Worm (Caenorhabditis elegans) whole organism, early embryonic: ENCODE measurements around the gene Y38E10A.9.

Experiments
- B0310.2 ChIP-seq: sonication (generic microtip); optimal IDR thresholded peaks from 2 replicates; lab custom pipeline; 2016; ENCODE audit warnings: mild to moderate bottlenecking, missing genetic modification characterization, missing compliant biosample characterization
- F13C5.2 ChIP-seq: sonication (generic microtip); optimal IDR thresholded peaks from 2 replicates; lab custom pipeline; 2017; ENCODE audit warnings: mild to moderate bottlenecking, missing genetic modification characterization, inconsistent platforms, missing compliant biosample characterization
- aly-1 ChIP-seq: sonication (generic microtip); optimal IDR thresholded peaks from 2 replicates; lab custom pipeline; 2016; ENCODE audit warnings: missing genetic modification characterization, missing compliant biosample characterization
- ama-1 ChIP-seq: fragments of 150-350 bp; optimal IDR thresholded peaks from 2 replicates; lab custom pipeline; 2014
- ceh-13 ChIP-seq: fragments of 200-800 bp; sonication (Bioruptor generic); optimal IDR thresholded peaks from 2 replicates; lab custom pipeline; 2018; ENCODE audit warnings: mild to moderate bottlenecking, missing genetic modification characterization, missing compliant biosample characterization
- ceh-36 ChIP-seq: sonication (generic microtip); optimal IDR thresholded peaks from 2 replicates; lab custom pipeline; 2016; ENCODE audit warnings: missing genetic modification characterization, inconsistent platforms, missing compliant biosample characterization
- ets-7 ChIP-seq: sonication (generic microtip); optimal IDR thresholded peaks from 2 replicates; lab custom pipeline; 2016; ENCODE audit warnings: missing genotype, missing genetic modification characterization, missing compliant biosample characterization
- flt-1 ChIP-seq: fragments of 200-800 bp; sonication (Bioruptor generic); IDR thresholded peaks from 2 replicates; pipeline ENCODE4 v1.3.6; 2022; ENCODE audit warnings: missing genetic modification characterization, missing compliant biosample characterization
- hmbx-1 ChIP-seq: sonication (generic microtip); optimal IDR thresholded peaks from 2 replicates; lab custom pipeline; 2016; ENCODE audit warnings: mild to moderate bottlenecking, missing genetic modification characterization, missing compliant biosample characterization
- hmg-4 ChIP-seq: fragments of 200-800 bp; sonication (Bioruptor generic); optimal IDR thresholded peaks from 2 replicates; lab custom pipeline; 2018; ENCODE audit warnings: mild to moderate bottlenecking, missing genetic modification characterization, missing compliant biosample characterization
- hnd-1 ChIP-seq: sonication (generic microtip); optimal IDR thresholded peaks from 2 replicates; lab custom pipeline; 2016; ENCODE audit warnings: missing genetic modification characterization, missing compliant biosample characterization
- pes-1 ChIP-seq: fragments of 200-800 bp; sonication (Bioruptor generic); IDR thresholded peaks from 2 replicates; pipeline ENCODE4 v1.3.6; 2022; ENCODE audit warnings: missing genetic modification reagents, missing genetic modification characterization, missing compliant biosample characterization
- scrt-1 ChIP-seq: fragments of 200-800 bp; sonication (Bioruptor generic); IDR thresholded peaks from 2 replicates; pipeline ENCODE4 v1.3.6; 2022; ENCODE audit warnings: missing genetic modification characterization, missing compliant biosample characterization
- sea-1 ChIP-seq: fragments of 200-800 bp; sonication (Bioruptor generic); conservative IDR thresholded peaks from 2 replicates; pipeline ENCODE4 v1.3.6; 2022; ENCODE audit warnings: missing genetic modification characterization, missing compliant biosample characterization
- tbx-11 ChIP-seq: fragments of 200-800 bp; sonication (Bioruptor generic); IDR thresholded peaks from 2 replicates; pipeline ENCODE4 v1.3.6; 2022; ENCODE audit warnings: missing genetic modification characterization, missing compliant biosample characterization
- tbx-37 ChIP-seq: fragments of 200-800 bp; sonication (Bioruptor generic); conservative IDR thresholded peaks from 2 replicates; pipeline ENCODE4 v1.3.6; 2022; ENCODE audit warnings: missing genetic modification reagents, missing genetic modification characterization, missing compliant biosample characterization
- tra-4 ChIP-seq: sonication (generic microtip); optimal IDR thresholded peaks from 2 replicates; lab custom pipeline; 2017; ENCODE audit warnings: missing genetic modification characterization, missing compliant biosample characterization

The Y38E10A.9 gene

DNA sequence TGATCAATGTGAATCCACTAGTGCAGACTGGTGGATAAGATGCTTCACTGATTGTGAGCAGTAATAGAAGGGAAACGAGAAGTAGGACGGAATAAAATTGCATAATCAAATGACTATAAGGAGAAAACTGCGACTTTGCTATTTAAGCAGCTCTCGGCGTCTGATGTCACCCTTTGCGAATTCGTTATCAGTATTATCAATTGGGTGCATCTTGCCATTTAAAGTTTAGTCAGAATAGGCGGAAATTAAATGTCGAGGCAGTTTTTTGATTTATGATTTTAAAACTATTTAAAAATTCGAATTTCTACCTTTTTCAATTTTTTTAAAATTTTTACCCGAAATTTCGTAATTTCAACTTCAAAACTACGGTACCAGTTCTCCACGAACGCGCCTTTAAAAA is 27.8 kb upstream of the Y38E10A.9 start, which contains the start of gene clec-4:
Gene clec-4, minus strand, starts transcription at position 162 of the 400 bp plus-strand sequence.
- TF ChIP-seq hnd-1 (tag; lab: Kevin White, UChicago) = no peak
- TF ChIP-seq hmbx-1 (tag; lab: Kevin White, UChicago) = no peak
- no peak for TF ChIP-seq ceh-13 (GFP tag; lab: Kevin White, UChicago)
- TF ChIP-seq tbx-11 (GFP tag; lab: Robert Waterston, UW) = no peak
- no peak for TF ChIP-seq tbx-37

DNA sequence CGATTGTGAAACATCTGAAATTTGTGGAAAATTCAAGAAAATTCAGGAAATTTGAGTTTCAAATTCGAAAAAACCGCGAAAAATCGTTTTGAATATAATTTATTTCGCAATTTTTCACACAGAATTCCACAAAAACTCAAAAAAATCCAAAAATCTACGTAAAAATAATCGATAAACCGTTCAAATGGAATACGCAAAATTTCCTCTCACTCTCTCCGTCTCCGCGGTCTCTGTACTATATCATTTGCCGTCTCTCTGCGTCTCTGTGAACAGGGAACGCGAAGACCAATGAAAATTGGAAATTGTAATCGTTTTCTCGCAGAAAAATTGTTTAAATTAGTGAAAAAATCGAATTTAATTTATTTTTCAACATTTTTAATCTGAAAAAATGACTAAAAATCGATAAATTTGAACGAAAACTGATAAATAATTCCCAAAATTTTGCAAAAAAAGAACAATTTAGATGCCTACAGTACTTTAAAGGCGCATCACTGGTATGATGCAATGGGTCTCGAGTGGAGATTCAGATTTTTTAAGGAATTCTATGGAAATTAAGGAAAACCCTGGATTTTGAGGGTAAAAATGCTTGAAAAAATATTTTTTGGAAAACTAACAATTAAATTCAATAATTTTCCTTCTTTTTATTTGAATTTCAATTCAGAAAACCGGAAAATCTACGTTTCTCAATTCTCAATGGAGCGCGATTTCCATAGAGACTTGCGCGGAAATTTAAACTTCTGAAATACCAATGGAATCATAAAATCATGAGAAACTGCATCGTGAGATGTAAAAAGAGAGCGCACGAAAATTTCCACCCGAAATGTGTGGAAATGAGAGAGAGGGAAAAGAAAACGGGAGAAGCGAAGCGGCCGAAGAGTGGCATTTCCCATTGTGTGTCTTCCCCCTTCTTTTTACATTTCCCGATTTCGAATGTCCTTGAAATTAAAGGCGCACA is 4.8 kb upstream of the Y38E10A.9 start, which contains the start of the genes ceh-100 and lips-15:
Gene ceh-100, minus strand, starts transcription at position 14 of the 955 bp plus-strand sequence.
Gene lips-15, plus strand, starts transcription at position 720 of the 955 bp plus-strand sequence.
- TF ChIP-seq F13C5.2 (tag; lab: Kevin White, UChicago) (no peak), hmbx-1 (tag; lab: Kevin White, UChicago) (no peak), aly-1 (tag; lab: Kevin White, UChicago) (no peak), hmg-4 (no peak), ama-1 (no peak), tbx-11 (GFP tag; lab: Robert Waterston, UW) (no peak), scrt-1 (GFP tag; lab: Robert Waterston, UW) (no peak), flt-1 (GFP tag; lab: Robert Waterston, UW) (no peak), ets-7 (tag; lab: Kevin White, UChicago) (no peak), ceh-36 (tag; lab: Kevin White, UChicago) (no peak), hnd-1 (tag; lab: Kevin White, UChicago) (no peak), tra-4 (tag; lab: Kevin White, UChicago) (no peak), tbx-37 (no peak), ceh-13 (GFP tag; lab: Kevin White, UChicago) (no peak), pes-1 (no peak), B0310.2 (tag; lab: Kevin White, UChicago) (no peak), sea-1 (GFP tag; lab: Robert Waterston, UW) (no peak)

DNA sequence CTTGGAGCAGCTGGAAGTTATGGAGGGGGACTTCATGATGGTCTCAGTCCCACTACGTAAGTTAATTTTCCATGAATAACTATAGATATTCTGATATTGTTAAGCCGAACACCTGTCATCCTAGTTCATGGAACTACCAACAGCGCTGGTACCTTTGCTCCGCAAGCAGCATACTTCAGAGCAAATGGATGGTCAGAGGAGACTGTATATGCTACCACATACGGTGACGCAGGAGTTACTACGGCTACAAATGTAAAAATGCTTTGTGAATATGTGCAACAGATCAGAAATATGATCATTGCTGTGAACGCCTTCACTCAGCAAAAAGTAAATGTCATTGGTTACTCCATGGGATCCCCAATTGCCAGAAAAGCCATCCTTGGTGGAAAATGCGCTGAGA is 2.6 kb upstream of the Y38E10A.9 start:
- no peak for TF ChIP-seq pes-1
- TF ChIP-seq aly-1 (tag; lab: Kevin White, UChicago) = no peak
- no peak for TF ChIP-seq tbx-37
- TF ChIP-seq hmbx-1 (tag; lab: Kevin White, UChicago) = no peak
- no peak for TF ChIP-seq sea-1 (GFP tag; lab: Robert Waterston, UW)
- TF ChIP-seq ets-7 (tag; lab: Kevin White, UChicago) = no peak
- no peak; the same call in 1 of the 2 replicates for TF ChIP-seq tbx-11 (GFP tag; lab: Robert Waterston, UW)
- TF ChIP-seq ceh-36 (tag; lab: Kevin White, UChicago) = no peak
- TF ChIP-seq hnd-1 (tag; lab: Kevin White, UChicago) = no peak
- TF ChIP-seq flt-1 (GFP tag; lab: Robert Waterston, UW) = no peak

DNA sequence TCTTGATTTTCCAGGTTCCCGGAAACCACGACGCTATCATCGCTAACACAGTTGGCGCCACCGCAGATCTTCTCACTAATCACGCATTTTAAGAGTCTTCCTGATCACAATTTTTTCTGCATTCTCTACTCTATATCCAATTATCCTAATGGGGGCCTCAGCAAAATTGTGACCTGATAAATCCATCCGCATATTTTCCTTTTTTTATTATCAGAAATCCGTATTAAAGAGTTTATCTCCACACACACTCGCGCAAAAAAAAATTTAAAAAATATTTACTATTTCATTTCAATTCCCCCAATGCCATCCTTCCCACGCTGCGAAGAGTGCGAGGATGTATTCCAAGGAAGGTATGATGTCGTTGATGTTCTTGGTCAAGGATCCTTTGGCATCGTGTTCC is 1.9 kb upstream of the Y38E10A.9 start, which contains the start of gene Y38E10A.8:
Gene Y38E10A.8, plus strand, starts transcription at position 301 of the 400 bp plus-strand sequence.
- TF ChIP-seq F13C5.2 (tag; lab: Kevin White, UChicago) (no peak), ceh-36 (tag; lab: Kevin White, UChicago) (no peak), flt-1 (GFP tag; lab: Robert Waterston, UW) (no peak), hnd-1 (tag; lab: Kevin White, UChicago) (no peak), tbx-11 (GFP tag; lab: Robert Waterston, UW) (no peak), B0310.2 (tag; lab: Kevin White, UChicago) (no peak), hmg-4 (no peak), ceh-13 (GFP tag; lab: Kevin White, UChicago) (no peak), ets-7 (tag; lab: Kevin White, UChicago) (no peak), hmbx-1 (tag; lab: Kevin White, UChicago) (no peak), scrt-1 (GFP tag; lab: Robert Waterston, UW) (no peak), aly-1 (tag; lab: Kevin White, UChicago) (no peak), tbx-37 (no peak), tra-4 (tag; lab: Kevin White, UChicago) (no peak)

DNA sequence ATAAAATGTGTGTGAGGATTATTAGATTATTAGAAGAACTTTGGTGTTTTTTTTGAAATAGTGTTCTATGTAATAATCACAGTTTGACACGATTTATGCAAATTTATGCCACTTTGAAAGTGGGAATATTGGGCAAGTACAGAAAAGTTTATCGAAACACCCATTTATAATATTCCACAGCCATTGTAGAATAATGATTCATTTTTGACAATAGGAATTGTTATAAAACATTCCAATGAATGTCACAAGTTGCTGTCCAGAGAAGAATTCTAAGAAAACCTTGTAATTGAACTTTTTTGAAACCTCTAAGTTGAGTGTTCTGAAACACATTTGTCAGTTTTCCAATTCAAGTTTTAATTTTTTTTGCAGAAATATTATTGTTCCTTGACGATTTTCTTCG is 3.5 kb downstream of the Y38E10A.9 start, which contains the start of gene nspe-4:
Gene nspe-4, plus strand, starts transcription at position 301 of the 400 bp plus-strand sequence.
- TF ChIP-seq ceh-13 (GFP tag; lab: Kevin White, UChicago) (no peak), ceh-36 (tag; lab: Kevin White, UChicago) (no peak), ama-1 (no peak), tra-4 (tag; lab: Kevin White, UChicago) (no peak), hnd-1 (tag; lab: Kevin White, UChicago) (no peak), tbx-11 (GFP tag; lab: Robert Waterston, UW) (no peak), ets-7 (tag; lab: Kevin White, UChicago) (no peak), hmg-4 (no peak), flt-1 (GFP tag; lab: Robert Waterston, UW) (no peak), hmbx-1 (tag; lab: Kevin White, UChicago) (no peak), F13C5.2 (tag; lab: Kevin White, UChicago) (no peak), tbx-37 (no peak), aly-1 (tag; lab: Kevin White, UChicago) (no peak), scrt-1 (GFP tag; lab: Robert Waterston, UW) (no peak), pes-1 (no peak), B0310.2 (tag; lab: Kevin White, UChicago) (no peak), sea-1 (GFP tag; lab: Robert Waterston, UW) (no peak)

DNA sequence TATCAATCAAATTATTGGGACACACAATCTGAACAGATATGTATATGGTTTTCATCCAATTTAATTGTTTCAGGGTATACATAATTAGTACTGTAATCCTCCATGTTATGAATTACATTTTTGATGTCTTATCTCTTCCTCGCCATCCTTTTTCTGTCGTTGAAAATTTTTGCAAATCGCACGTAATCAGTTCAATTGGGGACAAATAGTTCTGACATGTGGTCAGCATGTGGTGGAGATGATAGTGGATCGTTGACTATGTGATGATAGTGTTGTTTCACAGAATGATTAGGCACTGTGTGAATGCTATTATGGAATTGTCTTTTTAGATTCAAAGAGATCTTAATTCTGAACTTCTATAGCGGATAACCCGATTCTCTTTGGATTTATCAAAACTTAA is 6.7 kb downstream of the Y38E10A.9 start:
- no peak for TF ChIP-seq tra-4 (tag; lab: Kevin White, UChicago)
- TF ChIP-seq scrt-1 (GFP tag; lab: Robert Waterston, UW) = no peak
- no peak for TF ChIP-seq hnd-1 (tag; lab: Kevin White, UChicago)
- no peak for TF ChIP-seq sea-1 (GFP tag; lab: Robert Waterston, UW)
- TF ChIP-seq ceh-13 (GFP tag; lab: Kevin White, UChicago) = no peak
